Fruit fly (Drosophila melanogaster) whole organism, embryonic: ENCODE results near the gene CG6966.
A peak's percentile ranks its signal among the peaks of the same experiment; 100 is the strongest.

Experiments
- ATbp ChIP-seq: fragments of 200-800 bp; sonication (Bioruptor generic); optimal IDR thresholded peaks from 2 replicates; lab custom pipeline; 2017; ENCODE audit warnings: missing biosample characterization, mild to moderate bottlenecking, missing genetic modification characterization, missing genetic modification reagents
- Ada2b ChIP-seq: fragments of 200-800 bp; sonication (Bioruptor generic); IDR thresholded peaks from 2 replicates; pipeline ENCODE4 v1.3.6; 2022; ENCODE audit warnings: missing biosample characterization, missing genetic modification characterization
- Atf-2 ChIP-seq: fragments of 200-800 bp; sonication (Bioruptor generic); optimal IDR thresholded peaks from 2 replicates; lab custom pipeline; 2016; ENCODE audit warnings: missing biosample characterization, missing genetic modification characterization
- CG11093 ChIP-seq: fragments of 200-800 bp; sonication (Bioruptor generic); IDR thresholded peaks from 3 replicates; pipeline ENCODE4 v1.3.6; 2022; ENCODE audit warnings: missing biosample characterization, missing genetic modification characterization
- CG12219 ChIP-seq: fragments of 200-800 bp; sonication (Bioruptor generic); optimal IDR thresholded peaks from 3 replicates; lab custom pipeline; 2018; ENCODE audit warnings: missing biosample characterization, mild to moderate bottlenecking, missing genetic modification characterization
- CG12659 ChIP-seq: fragments of 200-800 bp; sonication (Bioruptor generic); optimal IDR thresholded peaks from 3 replicates; lab custom pipeline; 2017; ENCODE audit warnings: mild to moderate bottlenecking, missing biosample characterization, missing genetic modification reagents, missing genetic modification characterization
- CG13296 ChIP-seq: fragments of 200-800 bp; sonication (Bioruptor generic); optimal IDR thresholded peaks from 3 replicates; lab custom pipeline; 2018; ENCODE audit warnings: missing biosample characterization, mild to moderate bottlenecking, missing genetic modification characterization
- CG1603 ChIP-seq: fragments of 200-800 bp; sonication (Bioruptor generic); optimal IDR thresholded peaks from 2 replicates; lab custom pipeline; 2019; ENCODE audit warnings: missing biosample characterization, mild to moderate bottlenecking, missing genetic modification characterization, moderate library complexity
- CG18262 ChIP-seq: fragments of 200-800 bp; optimal IDR thresholded peaks from 3 replicates; lab custom pipeline; 2019; ENCODE audit warnings: missing biosample characterization, mild to moderate bottlenecking, missing genetic modification characterization, moderate library complexity
- CG32767 ChIP-seq: fragments of 200-800 bp; sonication (Bioruptor generic); IDR thresholded peaks from 2 replicates; pipeline ENCODE4 v1.3.6; 2022; ENCODE audit warnings: missing biosample characterization, missing genetic modification characterization
- CG32772 ChIP-seq: fragments of 200-800 bp; sonication (Bioruptor generic); IDR thresholded peaks from 2 replicates; pipeline ENCODE4 v1.3.6; 2022; ENCODE audit warnings: missing biosample characterization, missing genetic modification characterization
- CG3281 ChIP-seq: fragments of 200-800 bp; sonication (Bioruptor generic); optimal IDR thresholded peaks from 3 replicates; lab custom pipeline; 2017; ENCODE audit warnings: missing biosample characterization, mild to moderate bottlenecking, missing genetic modification characterization
- CG33557 ChIP-seq: fragments of 200-800 bp; sonication (Bioruptor generic); optimal IDR thresholded peaks from 2 replicates; lab custom pipeline; 2019; ENCODE audit warnings: missing biosample characterization, mild to moderate bottlenecking, missing genetic modification characterization, moderate library complexity
- CG6272 ChIP-seq: fragments of 200-800 bp; sonication (Bioruptor generic); IDR thresholded peaks from 2 replicates; pipeline ENCODE4 v1.3.6; 2022; ENCODE audit warnings: missing biosample characterization, missing genetic modification characterization
- CG6654 ChIP-seq: fragments of 200-800 bp; sonication (Bioruptor generic); optimal IDR thresholded peaks from 2 replicates; lab custom pipeline; 2017; ENCODE audit warnings: missing biosample characterization, mild to moderate bottlenecking, missing genetic modification characterization
- CG6689 ChIP-seq: fragments of 200-800 bp; sonication (Bioruptor generic); IDR thresholded peaks from 2 replicates; pipeline ENCODE4 v1.3.6; 2022; ENCODE audit warnings: missing biosample characterization, missing genetic modification characterization
- CG7556 ChIP-seq: fragments of 200-800 bp; sonication (Bioruptor generic); optimal IDR thresholded peaks from 2 replicates; lab custom pipeline; 2017; ENCODE audit warnings: missing biosample characterization, mild to moderate bottlenecking, missing genetic modification characterization
- CG7839 ChIP-seq: fragments of 200-800 bp; sonication (Bioruptor generic); optimal IDR thresholded peaks from 3 replicates; lab custom pipeline; 2018; ENCODE audit warnings: missing biosample characterization, mild to moderate bottlenecking, missing genetic modification characterization, moderate library complexity
- CG8281 ChIP-seq: fragments of 200-800 bp; sonication (Bioruptor generic); optimal IDR thresholded peaks from 2 replicates; lab custom pipeline; 2018; ENCODE audit warnings: missing biosample characterization, mild to moderate bottlenecking, missing genetic modification characterization, moderate library complexity
- CG8388 ChIP-seq: fragments of 200-800 bp; sonication (Bioruptor generic); optimal IDR thresholded peaks from 2 replicates; lab custom pipeline; 2019; ENCODE audit warnings: missing biosample characterization, mild to moderate bottlenecking, missing genetic modification characterization, moderate library complexity
- CG9932 ChIP-seq: fragments of 200-800 bp; sonication (Bioruptor generic); IDR thresholded peaks from 2 replicates; pipeline ENCODE4 v1.3.6; 2022; ENCODE audit warnings: missing biosample characterization, missing genetic modification characterization
- CoRest ChIP-seq: fragments of 200-800 bp; sonication (Bioruptor generic); optimal IDR thresholded peaks from 3 replicates; lab custom pipeline; 2018; ENCODE audit warnings: missing biosample characterization, mild to moderate bottlenecking, missing genetic modification characterization, moderate library complexity
- Dek ChIP-seq: fragments of 200-800 bp; sonication (Bioruptor generic); optimal IDR thresholded peaks from 3 replicates; lab custom pipeline; 2019; ENCODE audit warnings: missing biosample characterization, mild to moderate bottlenecking, missing genetic modification characterization, moderate library complexity
- E2f1 ChIP-seq: fragments of 200-800 bp; sonication (Bioruptor generic); IDR thresholded peaks from 2 replicates; pipeline ENCODE4 v1.3.6; 2022; ENCODE audit warnings: missing biosample characterization, missing genetic modification characterization
- Hmr ChIP-seq: fragments of 200-800 bp; sonication (Bioruptor generic); optimal IDR thresholded peaks from 3 replicates; lab custom pipeline; 2017; ENCODE audit warnings: mild to moderate bottlenecking, missing biosample characterization, missing genetic modification reagents, missing genetic modification characterization
- Hr51 ChIP-seq, 2 experiments: fragments of 200-800 bp; sonication (Bioruptor generic); optimal IDR thresholded peaks; 2 replicates in 1 of 2; 3 replicates in 1 of 2; lab custom pipeline; 2016 to 2018; ENCODE audit warnings: missing biosample characterization in 2 of 2, missing genetic modification characterization in 2 of 2, mild to moderate bottlenecking in 1 of 2, moderate library complexity in 1 of 2
- Hsf ChIP-seq: fragments of 200-800 bp; sonication (Bioruptor generic); optimal IDR thresholded peaks from 3 replicates; lab custom pipeline; 2016; ENCODE audit warnings: missing biosample characterization, missing genetic modification characterization
- Lhr ChIP-seq: fragments of 200-800 bp; sonication (Bioruptor generic); optimal IDR thresholded peaks from 3 replicates; lab custom pipeline; 2017; ENCODE audit warnings: mild to moderate bottlenecking, missing biosample characterization, missing genetic modification reagents, missing genetic modification characterization
- Mad ChIP-seq: fragments of 200-800 bp; sonication (Bioruptor generic); optimal IDR thresholded peaks from 2 replicates; lab custom pipeline; 2016; ENCODE audit warnings: missing biosample characterization, missing genetic modification characterization
- Max ChIP-seq: fragments of 200-800 bp; sonication (Bioruptor generic); optimal IDR thresholded peaks from 2 replicates; lab custom pipeline; 2016; ENCODE audit warnings: missing biosample characterization, mild to moderate bottlenecking, missing genetic modification characterization
- Ptx1 ChIP-seq: fragments of 200-800 bp; sonication (Bioruptor generic); IDR thresholded peaks from 2 replicates; pipeline ENCODE4 v1.3.6; 2022; ENCODE audit warnings: missing biosample characterization, missing genetic modification characterization
- Sox102F ChIP-seq: fragments of 200-800 bp; sonication (Bioruptor generic); optimal IDR thresholded peaks from 2 replicates; lab custom pipeline; 2018; ENCODE audit warnings: missing biosample characterization, mild to moderate bottlenecking, missing genetic modification characterization, moderate library complexity
- bsh ChIP-seq, 2 experiments: fragments of 200-800 bp; sonication (Bioruptor generic); optimal IDR thresholded peaks; 2 replicates each; lab custom pipeline; 2017 to 2018; ENCODE audit warnings: mild to moderate bottlenecking in 2 of 2, missing biosample characterization in 2 of 2, missing genetic modification characterization in 2 of 2, moderate library complexity in 1 of 2
- cwo ChIP-seq: fragments of 200-800 bp; sonication (Bioruptor generic); optimal IDR thresholded peaks from 3 replicates; lab custom pipeline; 2017; ENCODE audit warnings: missing biosample characterization, missing genetic modification characterization, mild to moderate bottlenecking, moderate library complexity, missing genetic modification reagents
- dmrt99B ChIP-seq: fragments of 200-800 bp; sonication (Bioruptor generic); optimal IDR thresholded peaks from 2 replicates; lab custom pipeline; 2018; ENCODE audit warnings: missing biosample characterization, mild to moderate bottlenecking, missing genetic modification characterization, moderate library complexity
- ftz-f1 ChIP-seq: fragments of 200-800 bp; sonication (Bioruptor generic); optimal IDR thresholded peaks from 2 replicates; lab custom pipeline; 2016; ENCODE audit warnings: missing biosample characterization, missing genetic modification characterization
- grau ChIP-seq: fragments of 200-800 bp; optimal IDR thresholded peaks from 3 replicates; lab custom pipeline; 2019; ENCODE audit warnings: missing biosample characterization, mild to moderate bottlenecking, missing genetic modification characterization, moderate library complexity
- gsb-n ChIP-seq: fragments of 200-800 bp; sonication (Bioruptor generic); optimal IDR thresholded peaks from 3 replicates; lab custom pipeline; 2018; ENCODE audit warnings: missing biosample characterization, mild to moderate bottlenecking, missing genetic modification characterization
- hkb ChIP-seq, 2 experiments: fragments of 200-800 bp in 1 of 2; fragments of >200 bp in 1 of 2; sonication (Bioruptor generic) in 1 of 2; IDR thresholded peaks in 1 of 2; optimal IDR thresholded peaks in 1 of 2; 2 replicates each; pipeline versions ENCODE4 v1.3.6 to Lab custom; 2017 to 2022; ENCODE audit warnings: missing biosample characterization in 1 of 2, missing genetic modification characterization in 1 of 2
- jing ChIP-seq: fragments of 200-800 bp; sonication (Bioruptor generic); optimal IDR thresholded peaks from 2 replicates; lab custom pipeline; 2018; ENCODE audit warnings: missing biosample characterization, mild to moderate bottlenecking, missing genetic modification characterization
- nmo ChIP-seq: fragments of 200-800 bp; sonication (Bioruptor generic); optimal IDR thresholded peaks from 2 replicates; lab custom pipeline; 2018; ENCODE audit warnings: missing biosample characterization, mild to moderate bottlenecking, missing genetic modification characterization, moderate library complexity
- pan ChIP-seq, 4 experiments: fragments of >200 bp in 3 of 4; fragments of 200-800 bp in 1 of 4; sonication (Bioruptor generic) in 1 of 4; optimal IDR thresholded peaks in 3 of 4; IDR thresholded peaks in 1 of 4; 2 replicates each; pipeline versions ENCODE4 v1.3.6 to Lab custom; 2017 to 2022; ENCODE audit warnings: missing biosample characterization in 2 of 4, missing genetic modification characterization in 2 of 4, mixed read lengths in 1 of 4
- ranshi ChIP-seq: fragments of 200-800 bp; sonication (Bioruptor generic); IDR thresholded peaks from 2 replicates; pipeline ENCODE4 v1.3.6; 2022; ENCODE audit warnings: missing biosample characterization, missing genetic modification characterization
- sens ChIP-seq: fragments of 200-800 bp; sonication (Bioruptor generic); peaks from one replicate; lab custom pipeline; 2016; ENCODE audit warnings: missing biosample characterization, missing genetic modification characterization
- sqz ChIP-seq: fragments of 200-800 bp; sonication (Bioruptor generic); optimal IDR thresholded peaks from 3 replicates; lab custom pipeline; 2018; ENCODE audit warnings: missing biosample characterization, mild to moderate bottlenecking, missing genetic modification characterization
- tap ChIP-seq: fragments of 200-800 bp; optimal IDR thresholded peaks from 3 replicates; lab custom pipeline; 2019; ENCODE audit warnings: missing biosample characterization, mild to moderate bottlenecking, missing genetic modification characterization, moderate library complexity
- tup ChIP-seq: fragments of 200-800 bp; sonication (Bioruptor generic); optimal IDR thresholded peaks from 2 replicates; lab custom pipeline; 2016; ENCODE audit warnings: missing biosample characterization, mild to moderate bottlenecking, missing genetic modification characterization, moderate library complexity
- unpg ChIP-seq: fragments of 200-800 bp; sonication (Bioruptor generic); optimal IDR thresholded peaks from 3 replicates; lab custom pipeline; 2018; ENCODE audit warnings: missing biosample characterization, mild to moderate bottlenecking, missing genetic modification characterization, moderate library complexity

Gene CG6966

dm6 chr3R:15119730-15120129, 24.3 kb upstream of the CG6966 start (continued):
- no peak for TF ChIP-seq gsb-n (tag; lab: Kevin White, UChicago)
- TF ChIP-seq Mad (GFP tag; lab: Kevin White, UChicago): peak; percentile 2
- TF ChIP-seq CG9932 (GFP tag; lab: Robert Waterston, UW): 0 out of 2 replicates have a peak, but pooled peaks have one; percentile 44
- TF ChIP-seq pan (optimal IDR thresholded peaks at IDR 0.05; lab: Kevin White, UChicago): no peak
- TF ChIP-seq pan (GFP tag; optimal IDR thresholded peaks at IDR 0.05 in 1 of 2, IDR thresholded peaks at IDR 0.05 in 1 of 2): peak in 1 of 2 experiments; percentile 8
- no peak for TF ChIP-seq jing (GFP tag; lab: Kevin White, UChicago)
- TF ChIP-seq CG11093: no peak
- no peak for TF ChIP-seq Atf-2 (GFP tag; lab: Kevin White, UChicago)
- peak; percentile 10 for TF ChIP-seq CG12659 (GFP tag; lab: Kevin White, UChicago)
- peak; percentile 36 for TF ChIP-seq cwo (GFP tag; lab: Kevin White, UChicago)
- TF ChIP-seq E2f1 (GFP tag; lab: Robert Waterston, UW): 0 out of 2 replicates have a peak, but pooled peaks have one; percentile 12
- peak; percentile 34 for TF ChIP-seq Sox102F (GFP tag; lab: Kevin White, UChicago)
- TF ChIP-seq CG6654: no peak
- peak; percentile 12 for TF ChIP-seq Hsf (GFP tag; lab: Kevin White, UChicago)
- no peak for TF ChIP-seq CG33557 (GFP tag; lab: Kevin White, UChicago)
- peak; percentile 1 for TF ChIP-seq CG12219
- no peak for TF ChIP-seq Max (GFP tag; lab: Kevin White, UChicago)
- peak; percentile 29 for TF ChIP-seq unpg (GFP tag; lab: Kevin White, UChicago)
- TF ChIP-seq CoRest: peak; percentile 34
- peak; percentile 11 for TF ChIP-seq CG7839 (tag; lab: Kevin White, UChicago)
- TF ChIP-seq CG13296 (GFP tag; lab: Kevin White, UChicago): peak; percentile 33
- peak in 1 of 2 experiments; percentile 45 for TF ChIP-seq Hr51 (GFP tag; optimal IDR thresholded peaks at IDR 0.05; lab: Kevin White, UChicago)
- TF ChIP-seq sqz (GFP tag; lab: Kevin White, UChicago): peak; percentile 20
- TF ChIP-seq ranshi (GFP tag; lab: Robert Waterston, UW): peak; percentile 28; the same call in 1 of the 2 replicates
- TF ChIP-seq dmrt99B: peak; percentile 50
- TF ChIP-seq ftz-f1: no peak

- TF ChIP-seq Ada2b (GFP tag; lab: Robert Waterston, UW) (peak; percentile 23; the same call in 1 of the 2 replicates), CG3281 (GFP tag; lab: Kevin White, UChicago) (peak; percentile 22), Ptx1 (GFP tag; lab: Robert Waterston, UW) (peak; percentile 60), hkb (optimal IDR thresholded peaks at IDR 0.05; lab: Kevin White, UChicago) (no peak), hkb (GFP tag; IDR thresholded peaks at IDR 0.05; lab: Robert Waterston, UW) (peak; percentile 42; the same call in 1 of the 2 replicates), CG1603 (tag; lab: Kevin White, UChicago) (peak; percentile 59), grau (tag; lab: Kevin White, UChicago) (peak; percentile 52), nmo (GFP tag; lab: Kevin White, UChicago) (peak; percentile 44), CG8281 (tag; lab: Kevin White, UChicago) (peak; percentile 44), bsh (GFP tag; optimal IDR thresholded peaks at IDR 0.05; lab: Kevin White, UChicago) (peak in 1 of 2 experiments; percentile 39), CG32772 (GFP tag; lab: Robert Waterston, UW) (0 out of 2 replicates have a peak, but pooled peaks have one; percentile 24), tap (tag; lab: Kevin White, UChicago) (peak; percentile 16), CG32767 (no peak), CG18262 (tag; lab: Kevin White, UChicago) (peak; percentile 41), Dek (tag; lab: Kevin White, UChicago) (peak; percentile 40), CG6272 (no peak), CG7839 (tag; lab: Kevin White, UChicago) (peak; percentile 52), sens (peak; percentile 81), Hmr (GFP tag; lab: Kevin White, UChicago) (peak; percentile 46), Lhr (GFP tag; lab: Kevin White, UChicago) (no peak), tup (no peak), CG7556 (GFP tag; lab: Kevin White, UChicago) (peak; percentile 54), ATbp (GFP tag; lab: Kevin White, UChicago) (peak; percentile 13), CG6689 (GFP tag; lab: Robert Waterston, UW) (0 out of 2 replicates have a peak, but pooled peaks have one; percentile 35), CG8388 (peak; percentile 38)
Observed at dm6 chr3R:15117765-15118164, 22.3 kb upstream of the CG6966 start.
